Fruit fly (Drosophila melanogaster) whole organism, embryonic: ENCODE results near the gene Papss.

Experiments
- Ada2b ChIP-seq: fragments of 200-800 bp; sonication (Bioruptor generic); IDR thresholded peaks from 2 replicates; pipeline ENCODE4 v1.3.6; 2022; ENCODE audit warnings: missing biosample characterization, missing genetic modification characterization
- Bgb ChIP-seq: fragments of 200-800 bp; sonication (Bioruptor generic); IDR thresholded peaks from 2 replicates; pipeline ENCODE4 v1.3.6; 2022; ENCODE audit warnings: missing biosample characterization, missing genetic modification characterization; ENCODE audit not compliant: partially characterized antibody
- CG14965 ChIP-seq: fragments of 200-800 bp; sonication (Bioruptor generic); optimal IDR thresholded peaks from 2 replicates; lab custom pipeline; 2016; ENCODE audit warnings: missing biosample characterization, missing genetic modification characterization, borderline replicate concordance
- CG17568 ChIP-seq: fragments of 200-800 bp; sonication (Bioruptor generic); optimal IDR thresholded peaks from 2 replicates; lab custom pipeline; 2018; ENCODE audit warnings: missing biosample characterization, mild to moderate bottlenecking, missing genetic modification characterization, moderate library complexity
- CG2116 ChIP-seq: fragments of 200-800 bp; sonication (Bioruptor generic); optimal IDR thresholded peaks from 3 replicates; lab custom pipeline; 2018; ENCODE audit warnings: missing biosample characterization, mild to moderate bottlenecking, missing genetic modification characterization
- CG2129 ChIP-seq: fragments of 200-800 bp; sonication (Bioruptor generic); IDR thresholded peaks from 2 replicates; pipeline ENCODE4 v1.3.6; 2022; ENCODE audit warnings: missing biosample characterization, missing genetic modification characterization; ENCODE audit not compliant: partially characterized antibody
- CG34224 ChIP-seq: fragments of 200-800 bp; sonication (Bioruptor generic); IDR thresholded peaks from 3 replicates; pipeline ENCODE4 v1.3.6; 2022; ENCODE audit warnings: missing biosample characterization, missing genetic modification characterization; ENCODE audit not compliant: partially characterized antibody
- CG4328 ChIP-seq: fragments of 200-800 bp; sonication (Bioruptor generic); optimal IDR thresholded peaks from 3 replicates; lab custom pipeline; 2017; ENCODE audit warnings: missing biosample characterization, missing genetic modification reagents, missing genetic modification characterization
- CG5245 ChIP-seq: fragments of 200-800 bp; sonication (Bioruptor generic); optimal IDR thresholded peaks from 3 replicates; lab custom pipeline; 2016; ENCODE audit warnings: missing biosample characterization, missing genetic modification characterization
- CG6254 ChIP-seq: fragments of 200-800 bp; sonication (Bioruptor generic); optimal IDR thresholded peaks from 3 replicates; lab custom pipeline; 2017; ENCODE audit warnings: mild to moderate bottlenecking, missing biosample characterization, missing genetic modification reagents, missing genetic modification characterization
- CG6689 ChIP-seq: fragments of 200-800 bp; sonication (Bioruptor generic); IDR thresholded peaks from 2 replicates; pipeline ENCODE4 v1.3.6; 2022; ENCODE audit warnings: missing biosample characterization, missing genetic modification characterization
- CG6791 ChIP-seq: fragments of 200-800 bp; sonication (Bioruptor generic); IDR thresholded peaks from 3 replicates; pipeline ENCODE4 v1.3.6; 2022; ENCODE audit warnings: missing biosample characterization, missing genetic modification characterization; ENCODE audit not compliant: partially characterized antibody
- CG7963 ChIP-seq: fragments of 200-800 bp; sonication (Bioruptor generic); IDR thresholded peaks from 3 replicates; pipeline ENCODE4 v1.3.6; 2022; ENCODE audit warnings: missing biosample characterization, missing genetic modification characterization; ENCODE audit not compliant: partially characterized antibody
- CoRest ChIP-seq: fragments of 200-800 bp; sonication (Bioruptor generic); optimal IDR thresholded peaks from 3 replicates; lab custom pipeline; 2018; ENCODE audit warnings: missing biosample characterization, mild to moderate bottlenecking, missing genetic modification characterization, moderate library complexity
- Dip3 ChIP-seq: fragments of 200-800 bp; sonication (Bioruptor generic); optimal IDR thresholded peaks from 3 replicates; lab custom pipeline; 2016; ENCODE audit warnings: missing biosample characterization, missing genetic modification characterization
- Dll ChIP-seq: fragments of 200-800 bp; sonication (Bioruptor generic); IDR thresholded peaks from 4 replicates; pipeline ENCODE4 v1.3.6; 2022; ENCODE audit warnings: missing biosample characterization, missing genetic modification characterization; ENCODE audit not compliant: partially characterized antibody
- Doc3 ChIP-seq: fragments of 200-800 bp; sonication (Bioruptor generic); IDR thresholded peaks from 3 replicates; pipeline ENCODE4 v1.3.6; 2022; ENCODE audit warnings: missing biosample characterization, missing genetic modification characterization; ENCODE audit not compliant: partially characterized antibody
- Dp ChIP-seq: fragments of 200-800 bp; sonication (Bioruptor generic); optimal IDR thresholded peaks from 2 replicates; lab custom pipeline; 2018; ENCODE audit warnings: missing biosample characterization, mild to moderate bottlenecking, missing genetic modification characterization, moderate library complexity
- E2f2 ChIP-seq: fragments of 200-800 bp; sonication (Bioruptor generic); IDR thresholded peaks from 2 replicates; pipeline ENCODE4 v1.3.6; 2022; ENCODE audit warnings: missing biosample characterization, missing genetic modification characterization
- Hr51 ChIP-seq, 2 experiments: fragments of 200-800 bp; sonication (Bioruptor generic); optimal IDR thresholded peaks; 2 replicates in 1 of 2; 3 replicates in 1 of 2; lab custom pipeline; 2016 to 2018; ENCODE audit warnings: missing biosample characterization in 2 of 2, missing genetic modification characterization in 2 of 2, mild to moderate bottlenecking in 1 of 2, moderate library complexity in 1 of 2
- MBD-R2 ChIP-seq: fragments of 200-800 bp; sonication (Bioruptor generic); IDR thresholded peaks from 2 replicates; pipeline ENCODE4 v1.3.6; 2022; ENCODE audit warnings: missing biosample characterization, missing genetic modification characterization
- Mrtf ChIP-seq: fragments of 200-800 bp; sonication (Bioruptor generic); IDR thresholded peaks from 3 replicates; pipeline ENCODE4 v1.3.6; 2022; ENCODE audit warnings: missing biosample characterization, missing genetic modification characterization
- NC2α ChIP-seq: fragments of 200-800 bp; sonication (Bioruptor generic); optimal IDR thresholded peaks from 2 replicates; lab custom pipeline; 2016; ENCODE audit warnings: missing biosample characterization, missing genetic modification characterization
- Opbp ChIP-seq: fragments of 200-800 bp; sonication (Bioruptor generic); IDR thresholded peaks from 3 replicates; pipeline ENCODE4 v1.3.6; 2022; ENCODE audit warnings: missing biosample characterization, missing genetic modification characterization; ENCODE audit not compliant: partially characterized antibody
- Rfx ChIP-seq: fragments of 200-800 bp; sonication (Bioruptor generic); IDR thresholded peaks from 2 replicates; pipeline ENCODE4 v1.3.6; 2022; ENCODE audit warnings: missing biosample characterization, missing genetic modification characterization
- Scr ChIP-seq: fragments of 200-800 bp; sonication (Bioruptor generic); IDR thresholded peaks from 2 replicates; pipeline ENCODE4 v1.3.6; 2022; ENCODE audit warnings: missing biosample characterization, missing genetic modification characterization; ENCODE audit not compliant: partially characterized antibody
- TFAM ChIP-seq: fragments of 200-800 bp; sonication (Bioruptor generic); optimal IDR thresholded peaks from 2 replicates; lab custom pipeline; 2017; ENCODE audit warnings: missing biosample characterization, missing genetic modification characterization, inconsistent platforms
- Tbp ChIP-seq: fragments of >200 bp; optimal IDR thresholded peaks from 2 replicates; lab custom pipeline; 2018; ENCODE audit warnings: missing biosample characterization, missing genetic modification characterization
- ab ChIP-seq: fragments of 200-800 bp; sonication (Bioruptor generic); optimal IDR thresholded peaks from 2 replicates; lab custom pipeline; 2016; ENCODE audit warnings: missing biosample characterization, missing genetic modification characterization
- aop ChIP-seq: fragments of 200-800 bp; sonication (Bioruptor generic); IDR thresholded peaks from 2 replicates; pipeline ENCODE4 v1.3.6; 2022; ENCODE audit warnings: missing biosample characterization, missing genetic modification characterization
- bbx ChIP-seq: fragments of 200-800 bp; sonication (Bioruptor generic); IDR thresholded peaks from 2 replicates; pipeline ENCODE4 v1.3.6; 2022; ENCODE audit warnings: missing biosample characterization, missing genetic modification characterization; ENCODE audit not compliant: partially characterized antibody
- dimm ChIP-seq: fragments of 200-800 bp; sonication (Bioruptor generic); IDR thresholded peaks from 2 replicates; pipeline ENCODE4 v1.3.6; 2022; ENCODE audit warnings: missing biosample characterization, missing genetic modification characterization
- dysf ChIP-seq: fragments of 200-800 bp; sonication (Bioruptor generic); IDR thresholded peaks from 3 replicates; pipeline ENCODE4 v1.3.6; 2022; ENCODE audit warnings: missing biosample characterization, missing genetic modification characterization
- eve ChIP-seq, 2 experiments: fragments of >200 bp; optimal IDR thresholded peaks; 2 replicates each; lab custom pipeline; 2017; ENCODE audit warnings: missing biosample characterization in 2 of 2, missing genetic modification characterization in 2 of 2
- gro ChIP-seq: fragments of 200-800 bp; sonication (Bioruptor generic); optimal IDR thresholded peaks from 2 replicates; lab custom pipeline; 2016; ENCODE audit warnings: missing biosample characterization, missing genetic modification characterization
- hth ChIP-seq: fragments of >200 bp; optimal IDR thresholded peaks from 2 replicates; lab custom pipeline; 2017; ENCODE audit warnings: inconsistent platforms
- kah ChIP-seq: fragments of 200-800 bp; sonication (Bioruptor generic); optimal IDR thresholded peaks from 2 replicates; lab custom pipeline; 2018; ENCODE audit warnings: missing biosample characterization, mild to moderate bottlenecking, missing genetic modification characterization
- onecut ChIP-seq: fragments of 200-800 bp; sonication (Bioruptor generic); IDR thresholded peaks from 2 replicates; pipeline ENCODE4 v1.3.6; 2022; ENCODE audit warnings: missing biosample characterization, missing genetic modification characterization
- pan ChIP-seq, 4 experiments: fragments of >200 bp in 3 of 4; fragments of 200-800 bp in 1 of 4; sonication (Bioruptor generic) in 1 of 4; optimal IDR thresholded peaks in 3 of 4; IDR thresholded peaks in 1 of 4; 2 replicates each; pipeline versions ENCODE4 v1.3.6 to Lab custom; 2017 to 2022; ENCODE audit warnings: missing biosample characterization in 2 of 4, missing genetic modification characterization in 2 of 4, mixed read lengths in 1 of 4
- psq ChIP-seq: fragments of 200-800 bp; sonication (Bioruptor generic); optimal IDR thresholded peaks from 2 replicates; lab custom pipeline; 2017; ENCODE audit warnings: missing biosample characterization, missing genetic modification characterization
- pzg ChIP-seq: fragments of 200-800 bp; sonication (Bioruptor generic); optimal IDR thresholded peaks from 3 replicates; lab custom pipeline; 2018; ENCODE audit warnings: missing biosample characterization, mild to moderate bottlenecking, missing genetic modification characterization, moderate library complexity
- sd ChIP-seq: fragments of 200-800 bp; sonication (Bioruptor generic); optimal IDR thresholded peaks from 3 replicates; lab custom pipeline; 2018; ENCODE audit warnings: missing biosample characterization, mild to moderate bottlenecking, missing genetic modification characterization, moderate library complexity
- sna ChIP-seq: fragments of 200-800 bp; sonication (Bioruptor generic); IDR thresholded peaks from 2 replicates; pipeline ENCODE4 v1.3.6; 2022; ENCODE audit warnings: missing biosample characterization, missing genetic modification characterization; ENCODE audit not compliant: partially characterized antibody
- stwl ChIP-seq: fragments of 200-800 bp; sonication (Bioruptor generic); optimal IDR thresholded peaks from 3 replicates; lab custom pipeline; 2018; ENCODE audit warnings: missing biosample characterization, mild to moderate bottlenecking, missing genetic modification characterization, moderate library complexity
- unc-4 ChIP-seq: fragments of 200-800 bp; sonication (Bioruptor generic); IDR thresholded peaks from 2 replicates; pipeline ENCODE4 v1.3.6; 2022; ENCODE audit warnings: missing biosample characterization, missing genetic modification characterization; ENCODE audit not compliant: partially characterized antibody
- vfl ChIP-seq: fragments of 200-800 bp; sonication (Bioruptor generic); optimal IDR thresholded peaks from 2 replicates; lab custom pipeline; 2016; ENCODE audit warnings: missing biosample characterization, missing genetic modification characterization
- vnd ChIP-seq: fragments of 200-800 bp; sonication (Bioruptor generic); IDR thresholded peaks from 3 replicates; pipeline ENCODE4 v1.3.6; 2022; ENCODE audit warnings: missing biosample characterization, missing genetic modification characterization; ENCODE audit not compliant: partially characterized antibody

Papss gene

dm6 chr3L:19798978-19799377 lies 46.1 kb upstream of the Papss start, which contains the start of gene Ir76a:
Ir76a (plus strand) TSS chr3L:19799278.
- TF ChIP-seq bbx (GFP tag; lab: Robert Waterston, UW) (no peak), Tbp (GFP tag; lab: Kevin White, UChicago) (no peak), eve (GFP tag; optimal IDR thresholded peaks at IDR 0.05; lab: Kevin White, UChicago) (no peak), psq (GFP tag; lab: Kevin White, UChicago) (no peak), Ada2b (GFP tag; lab: Robert Waterston, UW) (no peak), Mrtf (GFP tag; lab: Robert Waterston, UW) (no peak), CG7963 (GFP tag; lab: Robert Waterston, UW) (no peak), onecut (GFP tag; lab: Robert Waterston, UW) (no peak), dimm (no peak), CG6689 (GFP tag; lab: Robert Waterston, UW) (no peak), CG17568 (GFP tag; lab: Kevin White, UChicago) (no peak), CG14965 (no peak), CG6254 (GFP tag; lab: Kevin White, UChicago) (no peak)

dm6 chr3L:19801105-19801504 lies 44.0 kb upstream of the Papss start, which contains the start of gene CG14102:
CG14102 (minus strand) TSS chr3L:19801291.
- TF ChIP-seq ab (GFP tag; lab: Kevin White, UChicago) (no peak), Hr51 (GFP tag; optimal IDR thresholded peaks at IDR 0.05; lab: Kevin White, UChicago) (no peak), Bgb (GFP tag; lab: Robert Waterston, UW) (peak; percentile 42; the same call in 1 of the 2 replicates), Scr (peak; percentile 76), pan (optimal IDR thresholded peaks at IDR 0.05; lab: Kevin White, UChicago) (no peak), pan (GFP tag; optimal IDR thresholded peaks at IDR 0.05 in 1 of 2, IDR thresholded peaks at IDR 0.05 in 1 of 2) (no peak), hth (no peak), kah (GFP tag; lab: Kevin White, UChicago) (no peak), Dll (peak; percentile 78), CG2116 (GFP tag; lab: Kevin White, UChicago) (peak; percentile 51), aop (GFP tag; lab: Robert Waterston, UW) (no peak), gro (no peak), pzg (GFP tag; lab: Kevin White, UChicago) (peak; percentile 7), Dip3 (no peak), NC2α (GFP tag; lab: Kevin White, UChicago) (no peak), vnd (GFP tag; lab: Robert Waterston, UW) (peak; percentile 35; the same call in 1 of the 3 replicates), E2f2 (peak; percentile 13; the same call in 1 of the 2 replicates), sd (no peak), CG2129 (GFP tag; lab: Robert Waterston, UW) (0 out of 2 replicates have a peak, but pooled peaks have one; percentile 29), sna (GFP tag; lab: Robert Waterston, UW) (peak; percentile 63; the same call in 1 of the 2 replicates), CG5245 (GFP tag; lab: Kevin White, UChicago) (no peak), bbx (GFP tag; lab: Robert Waterston, UW) (peak; percentile 27; the same call in 1 of the 2 replicates), Opbp (GFP tag; lab: Robert Waterston, UW) (peak; percentile 50; the same call in 1 of the 3 replicates), vfl (GFP tag; lab: Kevin White, UChicago) (no peak), CG4328 (GFP tag; lab: Kevin White, UChicago) (no peak), CG34224 (GFP tag; lab: Robert Waterston, UW) (peak; percentile 85), Dp (GFP tag; lab: Kevin White, UChicago) (peak; percentile 17), MBD-R2 (GFP tag; lab: Robert Waterston, UW) (peak; percentile 66), TFAM (GFP tag; lab: Kevin White, UChicago) (no peak), unc-4 (peak; percentile 67), CG6791 (GFP tag; lab: Robert Waterston, UW) (no peak), CoRest (tag; lab: Kevin White, UChicago) (no peak), stwl (tag; lab: Kevin White, UChicago) (peak; percentile 6), dysf (no peak), Doc3 (GFP tag; lab: Robert Waterston, UW) (peak; percentile 62), Rfx (GFP tag; lab: Robert Waterston, UW) (no peak)
